Fruit fly (Drosophila melanogaster): Measurements from ENCODE around the gene CG6324.
A peak's percentile ranks its signal among the peaks of the same experiment; 100 is the strongest.

The CG6324 gene

dm6 chrX:15486682-15487081 lies 10.8 kb downstream of the CG6324 start, which contains the start of gene Gmap (continued):
- no peak for TF ChIP-seq Atf3 (GFP tag; optimal IDR thresholded peaks at IDR 0.05)
- no peak for TF ChIP-seq aop (GFP tag; IDR thresholded peaks at IDR 0.05)
- TF ChIP-seq tup (GFP tag; optimal IDR thresholded peaks at IDR 0.05): no peak
- TF ChIP-seq Eip74EF (GFP tag; optimal IDR thresholded peaks at IDR 0.05): no peak
- peak; percentile 15 for TF ChIP-seq CG12659 (GFP tag; optimal IDR thresholded peaks at IDR 0.05)
- no peak for TF ChIP-seq toy (GFP tag; IDR thresholded peaks at IDR 0.05)
- peak; percentile 78; the same call in 1 of the 2 replicates for TF ChIP-seq amos (GFP tag; IDR thresholded peaks at IDR 0.05; ENCODE audit: partially characterized antibody)
- no peak for TF ChIP-seq lab (GFP tag; optimal IDR thresholded peaks at IDR 0.05)
- no peak for TF ChIP-seq cas (GFP tag; IDR thresholded peaks at IDR 0.05)
- no peak for TF ChIP-seq CG15073 (GFP tag; optimal IDR thresholded peaks at IDR 0.05)
- no peak for TF ChIP-seq peb (GFP tag; IDR thresholded peaks at IDR 0.05)
- no peak for TF ChIP-seq Lhr (GFP tag; optimal IDR thresholded peaks at IDR 0.05)
- TF ChIP-seq CG12071 (GFP tag; optimal IDR thresholded peaks at IDR 0.05): no peak
- TF ChIP-seq sens (GFP tag): peak; percentile 3
- no peak for TF ChIP-seq mam (GFP tag; optimal IDR thresholded peaks at IDR 0.05)
- no peak for TF ChIP-seq pnt (GFP tag; optimal IDR thresholded peaks at IDR 0.05)
- TF ChIP-seq prd (optimal IDR thresholded peaks at IDR 0.05): no peak
- TF ChIP-seq prd (GFP tag; IDR thresholded peaks at IDR 0.05): no peak
- TF ChIP-seq CG7271 (tag; optimal IDR thresholded peaks at IDR 0.05): no peak
- no peak for TF ChIP-seq ham (GFP tag; IDR thresholded peaks at IDR 0.05)
- no peak for TF ChIP-seq CG13894 (tag; optimal IDR thresholded peaks at IDR 0.05)
- no peak for TF ChIP-seq CG6689 (GFP tag; IDR thresholded peaks at IDR 0.05)
- TF ChIP-seq CG7556 (GFP tag; optimal IDR thresholded peaks at IDR 0.05): no peak
- TF ChIP-seq HHEX (GFP tag; optimal IDR thresholded peaks at IDR 0.05): no peak
- no peak for TF ChIP-seq Dip2 (GFP tag; IDR thresholded peaks at IDR 0.05)
- TF ChIP-seq CG4707 (GFP tag; optimal IDR thresholded peaks at IDR 0.05): no peak
- TF ChIP-seq Six4 (GFP tag; optimal IDR thresholded peaks at IDR 0.05): no peak
- TF ChIP-seq Nf-YC (tag; optimal IDR thresholded peaks at IDR 0.05): peak; percentile 20
- TF ChIP-seq maf-S (GFP tag; optimal IDR thresholded peaks at IDR 0.05): no peak
- TF ChIP-seq CG11247 (GFP tag; IDR thresholded peaks at IDR 0.05): no peak
- no peak for TF ChIP-seq ci (GFP tag; IDR thresholded peaks at IDR 0.05)
- TF ChIP-seq Gug (GFP tag; IDR thresholded peaks at IDR 0.05): no peak
- no peak for TF ChIP-seq CG42726 (GFP tag; IDR thresholded peaks at IDR 0.05; ENCODE audit: partially characterized antibody)
- peak; percentile 17 for TF ChIP-seq trem (tag; optimal IDR thresholded peaks at IDR 0.05)
- no peak for TF ChIP-seq CG16779 (GFP tag; IDR thresholded peaks at IDR 0.05)
- peak; percentile 80 for TF ChIP-seq CG16813 (GFP tag; IDR thresholded peaks at IDR 0.05; ENCODE audit: partially characterized antibody)
- peak; percentile 4 for TF ChIP-seq MESR4 (GFP tag; optimal IDR thresholded peaks at IDR 0.05)
- TF ChIP-seq ase (GFP tag; IDR thresholded peaks at IDR 0.05): no peak
- TF ChIP-seq HmgD (GFP tag; optimal IDR thresholded peaks at IDR 0.05): no peak
- TF ChIP-seq ranshi (GFP tag; IDR thresholded peaks at IDR 0.05): no peak
- no peak for TF ChIP-seq CG17359 (tag; optimal IDR thresholded peaks at IDR 0.05)
- peak; percentile 88 for TF ChIP-seq mld (GFP tag; IDR thresholded peaks at IDR 0.05; ENCODE audit: partially characterized antibody)
- no peak for TF ChIP-seq ems (GFP tag; optimal IDR thresholded peaks at IDR 0.05)
- no peak for TF ChIP-seq odd (GFP tag; optimal IDR thresholded peaks at IDR 0.05)
- TF ChIP-seq Drgx (GFP tag; IDR thresholded peaks at IDR 0.05): no peak
- TF ChIP-seq p53 (GFP tag; optimal IDR thresholded peaks at IDR 0.05): no peak
- no peak for TF ChIP-seq nmo (GFP tag; optimal IDR thresholded peaks at IDR 0.05)
- TF ChIP-seq z (GFP tag; IDR thresholded peaks at IDR 0.05): no peak
- TF ChIP-seq MBD-R2 (GFP tag; IDR thresholded peaks at IDR 0.05): peak; percentile 71
- TF ChIP-seq CG1647 (GFP tag; optimal IDR thresholded peaks at IDR 0.05): no peak
- TF ChIP-seq CG2116 (GFP tag; optimal IDR thresholded peaks at IDR 0.05): peak; percentile 75
- no peak for TF ChIP-seq phol (tag; optimal IDR thresholded peaks at IDR 0.05)
